Fruit fly (Drosophila melanogaster): Measurements from ENCODE around the gene CG9921.

The CG9921 gene

dm6 chrX:16313078-16313875, 20.1 kb downstream of the CG9921 start, which contains the start of the genes CG9915 and SWIP (continued):
- no peak for TF ChIP-seq CG12104 (GFP tag; optimal IDR thresholded peaks at IDR 0.05)
- TF ChIP-seq tll (GFP tag; optimal IDR thresholded peaks at IDR 0.05), result no peak
- TF ChIP-seq mam (GFP tag; optimal IDR thresholded peaks at IDR 0.05), result no peak
- no peak for TF ChIP-seq Vsx1 (GFP tag; optimal IDR thresholded peaks at IDR 0.05)
- TF ChIP-seq chn (GFP tag; optimal IDR thresholded peaks at IDR 0.05), result no peak
- TF ChIP-seq CG13287 (GFP tag; IDR thresholded peaks at IDR 0.05; ENCODE audit: partially characterized antibody), result peak; percentile 47; the same call in 1 of the 2 replicates
- no peak for TF ChIP-seq Fer2 (tag; optimal IDR thresholded peaks at IDR 0.05)
- peak; percentile 56 for TF ChIP-seq Dll (GFP tag; IDR thresholded peaks at IDR 0.05; ENCODE audit: partially characterized antibody)
- no peak for TF ChIP-seq h (optimal IDR thresholded peaks at IDR 0.05)
- TF ChIP-seq Sox102F (GFP tag; optimal IDR thresholded peaks at IDR 0.05), result no peak
- TF ChIP-seq ind (GFP tag; optimal IDR thresholded peaks at IDR 0.05), result no peak
- TF ChIP-seq ssp (GFP tag; IDR thresholded peaks at IDR 0.05), result no peak
- TF ChIP-seq unc-4 (GFP tag; IDR thresholded peaks at IDR 0.05; ENCODE audit: partially characterized antibody), result 0 out of 2 replicates have a peak, but pooled peaks have one; percentile 46
- TF ChIP-seq phol (tag; optimal IDR thresholded peaks at IDR 0.05), result peak; percentile 44

dm6 chrX:16309764-16310163, 23.6 kb downstream of the CG9921 start:
- TF ChIP-seq Bgb (GFP tag; IDR thresholded peaks at IDR 0.05; ENCODE audit: partially characterized antibody) (no peak), Vsx1 (GFP tag; optimal IDR thresholded peaks at IDR 0.05) (peak; percentile 71), exex (tag; optimal IDR thresholded peaks at IDR 0.05) (peak; percentile 60), CG11695 (GFP tag; IDR thresholded peaks at IDR 0.05) (no peak)

DNA sequence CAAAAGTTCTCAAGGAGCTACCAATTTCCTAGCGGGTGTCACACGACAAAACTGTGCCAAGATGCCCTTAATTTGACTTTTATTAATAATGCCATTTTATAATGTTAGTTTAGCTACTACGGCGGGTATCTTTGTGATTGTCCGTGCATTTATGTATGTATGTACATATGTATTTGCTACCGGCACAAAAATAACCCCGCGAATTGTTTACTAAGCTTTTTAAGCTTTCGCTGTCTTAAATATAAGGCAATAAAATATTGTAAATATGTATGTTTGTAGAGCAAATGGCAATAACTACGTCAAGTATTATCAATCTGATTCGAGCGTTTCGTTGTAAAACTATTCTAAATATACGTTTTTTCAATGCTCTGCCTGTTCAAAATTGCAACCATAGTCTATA, 24.4 kb downstream of the CG9921 start:
- TF ChIP-seq CG31441 (GFP tag; IDR thresholded peaks at IDR 0.05), result no peak
- TF ChIP-seq gro (GFP tag; optimal IDR thresholded peaks at IDR 0.05), result no peak
- TF ChIP-seq CG8765 (GFP tag; IDR thresholded peaks at IDR 0.05), result no peak
- TF ChIP-seq zen (tag; optimal IDR thresholded peaks at IDR 0.05), result no peak
- no peak for TF ChIP-seq CG9797 (GFP tag; optimal IDR thresholded peaks at IDR 0.05)
- no peak for TF ChIP-seq CG6683 (GFP tag; optimal IDR thresholded peaks at IDR 0.05)
- no peak for TF ChIP-seq en (GFP tag; optimal IDR thresholded peaks at IDR 0.05)
- no peak for TF ChIP-seq Xbp1 (GFP tag; optimal IDR thresholded peaks at IDR 0.05)
- peak; percentile 13 for TF ChIP-seq CG13296 (GFP tag; optimal IDR thresholded peaks at IDR 0.05)
- TF ChIP-seq CkIIα-i1 (GFP tag; IDR thresholded peaks at IDR 0.05), result no peak
- TF ChIP-seq Rfx (GFP tag; IDR thresholded peaks at IDR 0.05), result no peak
- TF ChIP-seq sens (GFP tag), result peak; percentile 44
- no peak for TF ChIP-seq fu2 (GFP tag; optimal IDR thresholded peaks at IDR 0.05)
- peak; percentile 44 for TF ChIP-seq ERR (GFP tag; optimal IDR thresholded peaks at IDR 0.05)
- TF ChIP-seq Med (GFP tag), result peak; percentile 2
- TF ChIP-seq sqz (GFP tag; optimal IDR thresholded peaks at IDR 0.05), result no peak
- TF ChIP-seq C15 (GFP tag; IDR thresholded peaks at IDR 0.05), result no peak
- TF ChIP-seq cwo (GFP tag; optimal IDR thresholded peaks at IDR 0.05), result no peak
